Fruit fly (Drosophila melanogaster): Measurements from ENCODE around the gene Acox3.

Acox3 gene

dm6 chr2L:6490783-6491249 lies 42.6 kb upstream of the Acox3 start, which contains the start of the genes Phf5a and CG31638:
Gene Phf5a (minus strand): TSS chr2L:6490843.
Gene CG31638 (plus strand): TSS chr2L:6491061.
- TF ChIP-seq ssp (GFP tag; IDR thresholded peaks at IDR 0.05) (peak; percentile 48), Asciz (GFP tag; optimal IDR thresholded peaks at IDR 0.05) (peak; percentile 90), CG3281 (GFP tag; optimal IDR thresholded peaks at IDR 0.05) (peak; percentile 94), gfzf (GFP tag; optimal IDR thresholded peaks at IDR 0.05) (peak; percentile 43), CG42726 (GFP tag; IDR thresholded peaks at IDR 0.05; ENCODE audit: partially characterized antibody) (no peak), Lhr (GFP tag; optimal IDR thresholded peaks at IDR 0.05) (peak; percentile 78), jing (GFP tag; optimal IDR thresholded peaks at IDR 0.05) (no peak), psq (GFP tag; optimal IDR thresholded peaks at IDR 0.05) (peak; percentile 36), Meics (GFP tag; optimal IDR thresholded peaks at IDR 0.05) (peak; percentile 96), phol (tag; optimal IDR thresholded peaks at IDR 0.05) (peak; percentile 98), Aef1 (GFP tag; IDR thresholded peaks at IDR 0.05) (peak; percentile 51; the same call in 2 of the 3 replicates), Awh (GFP tag; IDR thresholded peaks at IDR 0.05) (peak; percentile 95), nerfin-1 (tag; optimal IDR thresholded peaks at IDR 0.05) (peak; percentile 91), slbo (GFP tag; IDR thresholded peaks at IDR 0.05) (peak; percentile 96), pan (optimal IDR thresholded peaks at IDR 0.05) (no peak), pan (GFP tag; optimal IDR thresholded peaks at IDR 0.05 in 1 of 2, IDR thresholded peaks at IDR 0.05 in 1 of 2) (peak in 1 of 2 experiments; percentile 98), Dp (GFP tag; optimal IDR thresholded peaks at IDR 0.05) (peak; percentile 27), BtbVII (GFP tag; optimal IDR thresholded peaks at IDR 0.05) (peak; percentile 87), CG12071 (GFP tag; optimal IDR thresholded peaks at IDR 0.05) (peak; percentile 76), grn (GFP tag; optimal IDR thresholded peaks at IDR 0.05) (no peak), vnd (GFP tag; IDR thresholded peaks at IDR 0.05; ENCODE audit: partially characterized antibody) (no peak), CG13894 (tag; optimal IDR thresholded peaks at IDR 0.05) (peak; percentile 96), CG8944 (GFP tag; optimal IDR thresholded peaks at IDR 0.05) (peak; percentile 72), her (GFP tag; optimal IDR thresholded peaks at IDR 0.05) (no peak), zfh1 (GFP tag; IDR thresholded peaks at IDR 0.05) (peak; percentile 70), CG9817 (tag; optimal IDR thresholded peaks at IDR 0.05) (peak; percentile 82), CG15073 (GFP tag; optimal IDR thresholded peaks at IDR 0.05) (no peak), CG9727 (GFP tag; optimal IDR thresholded peaks at IDR 0.05) (peak; percentile 73), emc (GFP tag; optimal IDR thresholded peaks at IDR 0.05) (no peak), CG4328 (GFP tag; optimal IDR thresholded peaks at IDR 0.05) (peak; percentile 88), dpn (GFP tag; optimal IDR thresholded peaks at IDR 0.05) (peak; percentile 66 to 92), ttk (GFP tag; IDR thresholded peaks at IDR 0.05) (peak; percentile 54), CG9797 (GFP tag; optimal IDR thresholded peaks at IDR 0.05) (peak; percentile 86), lab (GFP tag; optimal IDR thresholded peaks at IDR 0.05) (peak; percentile 97), CG5245 (GFP tag; optimal IDR thresholded peaks at IDR 0.05) (peak; percentile 39), CG17912 (GFP tag; optimal IDR thresholded peaks at IDR 0.05) (no peak), CG18476 (GFP tag; optimal IDR thresholded peaks at IDR 0.05) (peak; percentile 7), wor (GFP tag; IDR thresholded peaks at IDR 0.05) (0 out of 2 replicates have a peak, but pooled peaks have one; percentile 16), fd3F (GFP tag; optimal IDR thresholded peaks at IDR 0.05) (peak; percentile 59), sug (tag; optimal IDR thresholded peaks at IDR 0.05) (peak; percentile 66), CG11093 (GFP tag; IDR thresholded peaks at IDR 0.05) (peak; percentile 96), HHEX (GFP tag; optimal IDR thresholded peaks at IDR 0.05) (peak; percentile 93), vvl (GFP tag; IDR thresholded peaks at IDR 0.05) (peak; percentile 82), ranshi (GFP tag; IDR thresholded peaks at IDR 0.05) (peak; percentile 63; the same call in 1 of the 2 replicates), tup (GFP tag; optimal IDR thresholded peaks at IDR 0.05) (no peak), ab (GFP tag; optimal IDR thresholded peaks at IDR 0.05) (peak; percentile 66), CG43689 (GFP tag; IDR thresholded peaks at IDR 0.05) (peak; percentile 92), CG5953 (GFP tag; IDR thresholded peaks at IDR 0.05) (no peak), ftz-f1 (GFP tag; optimal IDR thresholded peaks at IDR 0.05) (no peak), Dbx (GFP tag; IDR thresholded peaks at IDR 0.05) (peak; percentile 54; the same call in 2 of the 3 replicates), CG14014 (GFP tag; IDR thresholded peaks at IDR 0.05) (peak; percentile 92)

All from whole organism, embryonic.